Worm (Caenorhabditis elegans) whole organism, L3 larva: ENCODE results near the gene gpa-6.
A peak's percentile ranks its signal among the peaks of the same experiment; 100 is the strongest.

ENCODE experiments used
- ZK546.5 ChIP-seq: sonication (generic microtip); optimal IDR thresholded peaks from 2 replicates; lab custom pipeline; 2017; ENCODE audit warnings: missing biosample characterization, missing genetic modification characterization
- egl-27 ChIP-seq: sonication (generic microtip); optimal IDR thresholded peaks from 4 replicates; lab custom pipeline; 2017; ENCODE audit warnings: missing biosample characterization, missing genetic modification reagents, missing genetic modification characterization
- elt-2 ChIP-seq: sonication (generic microtip); optimal IDR thresholded peaks from 2 replicates; lab custom pipeline; 2016; ENCODE audit warnings: missing genetic modification reagents, mild to moderate bottlenecking, missing genetic modification characterization, missing compliant biosample characterization
- hmg-11 ChIP-seq: sonication (generic microtip); optimal IDR thresholded peaks from 2 replicates; lab custom pipeline; 2016; ENCODE audit warnings: missing genetic modification characterization, missing compliant biosample characterization
- lsy-12 ChIP-seq: sonication (generic microtip); optimal IDR thresholded peaks from 2 replicates; lab custom pipeline; 2016; ENCODE audit warnings: mild to moderate bottlenecking, missing genetic modification characterization, missing compliant biosample characterization
- nhr-11 ChIP-seq: fragments of 150-350 bp; optimal IDR thresholded peaks from 2 replicates; lab custom pipeline; 2014; ENCODE audit warnings: missing biosample characterization, missing genetic modification characterization
- nhr-12 ChIP-seq: fragments of 150-350 bp; optimal IDR thresholded peaks from 2 replicates; lab custom pipeline; 2014; ENCODE audit warnings: missing biosample characterization, missing genetic modification characterization
- skn-1 ChIP-seq: fragments of 150-350 bp; optimal IDR thresholded peaks from 2 replicates; lab custom pipeline; 2014; ENCODE audit warnings: missing biosample characterization, missing genetic modification characterization
- unc-62 ChIP-seq: fragments of 150-350 bp; sonication (generic microtip); optimal IDR thresholded peaks from 4 replicates; lab custom pipeline; 2014; ENCODE audit warnings: missing biosample characterization, missing genetic modification reagents, missing genetic modification characterization
- ztf-4 ChIP-seq: fragments of 150-350 bp; optimal IDR thresholded peaks from 2 replicates; lab custom pipeline; 2014; ENCODE audit warnings: missing biosample characterization, missing genetic modification characterization

DNA sequence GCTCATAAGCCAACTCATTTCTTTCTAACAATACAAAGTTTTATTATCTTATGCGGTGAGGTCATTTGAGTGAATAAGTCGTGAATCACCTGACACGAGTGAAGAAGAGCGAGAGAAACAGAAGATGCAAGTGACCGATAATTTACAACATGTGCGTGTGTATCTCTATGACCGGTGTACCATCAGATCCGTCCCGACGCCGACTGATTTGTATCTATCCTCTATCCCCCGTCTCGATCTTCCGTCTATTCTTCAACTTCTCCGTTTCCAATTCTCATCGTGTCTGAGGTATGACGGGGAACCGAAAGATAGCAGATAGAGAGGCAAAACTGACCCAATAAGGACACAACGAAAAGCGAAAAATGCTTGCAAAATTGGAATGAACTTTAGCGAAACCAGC lies 49.6 kb upstream of the gpa-6 start, which contains the start of gene F09A5.3:
- TF ChIP-seq egl-27 (tag; lab: Kevin White, UChicago) (no peak), lsy-12 (tag; lab: Kevin White, UChicago) (no peak), nhr-11 (tag; lab: Kevin White, UChicago) (no peak), skn-1 (tag; lab: Kevin White, UChicago) (no peak), hmg-11 (no peak), nhr-12 (tag; lab: Kevin White, UChicago) (no peak), elt-2 (peak; percentile 9), ztf-4 (no peak), unc-62 (peak; percentile 17), ZK546.5 (no peak)
